Worm (Caenorhabditis elegans) whole organism, L4 larva: ENCODE measurements around the gene rnf-113.
A peak's percentile ranks its signal among the peaks of the same experiment; 100 is the strongest.
"Not testable (repeated sequence)": the region's sequence is repeated elsewhere in the genome, so short reads cannot be mapped to it uniquely, and the experiment has no call there.

Experiments
- D1046.2 ChIP-seq: fragments of 200-800 bp; sonication (Bioruptor generic); IDR thresholded peaks from 2 replicates; pipeline ENCODE4 v1.3.6; 2022; ENCODE audit warnings: missing genetic modification characterization, missing compliant biosample characterization
- F10B5.3 ChIP-seq: sonication (generic microtip); optimal IDR thresholded peaks from 2 replicates; lab custom pipeline; 2016; ENCODE audit warnings: mild to moderate bottlenecking, missing genetic modification characterization, missing compliant biosample characterization
- F49E8.2 ChIP-seq: sonication (generic microtip); optimal IDR thresholded peaks from 2 replicates; lab custom pipeline; 2016; ENCODE audit warnings: missing compliant biosample characterization, mild to moderate bottlenecking, missing genetic modification characterization, borderline replicate concordance
- T26A8.4 ChIP-seq: fragments of 200-800 bp; sonication (Bioruptor generic); IDR thresholded peaks from 2 replicates; pipeline ENCODE4 v1.3.6; 2022; ENCODE audit warnings: missing genetic modification characterization, missing compliant biosample characterization
- Y105C5A.15 ChIP-seq: fragments of 200-800 bp; sonication (Bioruptor generic); IDR thresholded peaks from 2 replicates; pipeline ENCODE4 v1.3.6; 2022; ENCODE audit warnings: missing genetic modification characterization, missing compliant biosample characterization
- Y5F2A.4 ChIP-seq: fragments of 200-800 bp; sonication (Bioruptor generic); optimal IDR thresholded peaks from 2 replicates; lab custom pipeline; 2018; ENCODE audit warnings: mild to moderate bottlenecking, missing genetic modification characterization, missing compliant biosample characterization
- Y75B8A.6 ChIP-seq: fragments of 200-800 bp; sonication (Bioruptor generic); IDR thresholded peaks from 2 replicates; pipeline ENCODE4 v1.3.6; 2022; ENCODE audit warnings: missing genetic modification reagents, missing genetic modification characterization, missing compliant biosample characterization
- arid-1 ChIP-seq: fragments of 200-800 bp; sonication (Bioruptor generic); conservative IDR thresholded peaks from 2 replicates; pipeline ENCODE4 v1.3.6; 2022; ENCODE audit warnings: missing genetic modification reagents, missing genetic modification characterization, missing compliant biosample characterization
- ceh-28 ChIP-seq: fragments of 150-350 bp; optimal IDR thresholded peaks from 2 replicates; lab custom pipeline; 2014; ENCODE audit warnings: missing biosample characterization, missing genetic modification reagents, missing genetic modification characterization
- ceh-32 ChIP-seq: sonication (generic microtip); optimal IDR thresholded peaks from 2 replicates; lab custom pipeline; 2016; ENCODE audit warnings: mild to moderate bottlenecking, missing genetic modification characterization, missing compliant biosample characterization; ENCODE audit not compliant: poor library complexity
- ctbp-1 ChIP-seq: fragments of 200-800 bp; sonication (Bioruptor generic); IDR thresholded peaks from 2 replicates; pipeline ENCODE4 v1.3.6; 2022; ENCODE audit warnings: missing genetic modification reagents, missing genetic modification characterization, missing compliant biosample characterization
- daf-12 ChIP-seq: fragments of 150-350 bp; optimal IDR thresholded peaks from 2 replicates; lab custom pipeline; 2014; ENCODE audit warnings: missing biosample characterization, missing genetic modification reagents, missing genetic modification characterization
- dmd-8 ChIP-seq: fragments of 200-800 bp; sonication (Bioruptor generic); IDR thresholded peaks from 2 replicates; pipeline ENCODE4 v1.3.6; 2022; ENCODE audit warnings: missing genetic modification characterization, missing compliant biosample characterization
- dpl-1 ChIP-seq: fragments of 150-350 bp; optimal IDR thresholded peaks from 2 replicates; lab custom pipeline; 2014; ENCODE audit warnings: missing biosample characterization, missing genetic modification reagents, missing genetic modification characterization
- egl-43 ChIP-seq: fragments of 200-800 bp; sonication (Bioruptor generic); IDR thresholded peaks from 2 replicates; pipeline ENCODE4 v1.3.6; 2022; ENCODE audit warnings: missing genetic modification reagents, missing genetic modification characterization, missing compliant biosample characterization
- hlh-11 ChIP-seq: fragments of 200-800 bp; sonication (Bioruptor generic); optimal IDR thresholded peaks from 2 replicates; lab custom pipeline; 2018; ENCODE audit warnings: mild to moderate bottlenecking, missing genetic modification characterization, missing compliant biosample characterization
- lin-15B ChIP-seq: fragments of 150-350 bp; sonication (generic microtip); optimal IDR thresholded peaks from 3 replicates; lab custom pipeline; 2014; ENCODE audit warnings: missing biosample characterization, missing genetic modification characterization
- lin-29 ChIP-seq: fragments of 200-800 bp; sonication (Bioruptor generic); IDR thresholded peaks from 2 replicates; pipeline ENCODE4 v1.3.6; 2022; ENCODE audit warnings: missing genetic modification reagents, missing genetic modification characterization, missing compliant biosample characterization
- lin-38 ChIP-seq: fragments of 200-800 bp; sonication (Bioruptor generic); IDR thresholded peaks from 2 replicates; pipeline ENCODE4 v1.3.6; 2022; ENCODE audit warnings: missing genetic modification reagents, missing genetic modification characterization, missing compliant biosample characterization
- lsy-2 ChIP-seq, 2 experiments: fragments of 150-350 bp in 1 of 2; sonication (generic microtip) in 1 of 2; optimal IDR thresholded peaks; 2 replicates each; lab custom pipeline; 2014 to 2017; ENCODE audit warnings: missing biosample characterization in 2 of 2, missing genetic modification characterization in 2 of 2
- mxl-2 ChIP-seq: fragments of 200-800 bp; sonication (Bioruptor generic); conservative IDR thresholded peaks from 2 replicates; pipeline ENCODE4 v1.3.6; 2022; ENCODE audit warnings: missing genetic modification reagents, missing genetic modification characterization, missing compliant biosample characterization
- nhr-111 ChIP-seq: fragments of 200-800 bp; sonication (Bioruptor generic); optimal IDR thresholded peaks from 2 replicates; lab custom pipeline; 2018; ENCODE audit warnings: mild to moderate bottlenecking, missing genetic modification characterization, missing compliant biosample characterization
- nhr-25 ChIP-seq: sonication (generic microtip); optimal IDR thresholded peaks from 2 replicates; lab custom pipeline; 2017; ENCODE audit warnings: missing genetic modification characterization, mild to moderate bottlenecking, missing compliant biosample characterization, antibody characterized with exemption, moderate library complexity, borderline replicate concordance; ENCODE audit not compliant: insufficient read depth
- nhr-41 ChIP-seq: fragments of 200-800 bp; sonication (Bioruptor generic); IDR thresholded peaks from 2 replicates; pipeline ENCODE4 v1.3.6; 2022; ENCODE audit warnings: missing genetic modification reagents, missing genetic modification characterization, missing compliant biosample characterization
- nhr-42 ChIP-seq: fragments of 200-800 bp; sonication (Bioruptor generic); IDR thresholded peaks from 2 replicates; pipeline ENCODE4 v1.3.6; 2022; ENCODE audit warnings: missing genetic modification characterization, missing compliant biosample characterization
- pha-4 ChIP-seq, 2 experiments: fragments of 150-350 bp in 1 of 2; fragments of 200-800 bp in 1 of 2; sonication (Bioruptor generic) in 1 of 2; IDR thresholded peaks in 1 of 2; optimal IDR thresholded peaks in 1 of 2; 2 replicates each; pipeline versions ENCODE4 v1.3.6 to Lab custom; 2014 to 2022; ENCODE audit warnings: missing genetic modification characterization in 2 of 2, missing genetic modification reagents in 2 of 2, missing biosample characterization in 1 of 2, missing compliant biosample characterization in 1 of 2
- php-3 ChIP-seq: fragments of 200-800 bp; sonication (Bioruptor generic); IDR thresholded peaks from 2 replicates; pipeline ENCODE4 v1.3.6; 2022; ENCODE audit warnings: missing genetic modification reagents, missing genetic modification characterization, missing compliant biosample characterization
- saeg-2 ChIP-seq: fragments of 200-800 bp; sonication (Bioruptor generic); IDR thresholded peaks from 2 replicates; pipeline ENCODE4 v1.3.6; 2022; ENCODE audit warnings: missing genetic modification reagents, missing genetic modification characterization, missing compliant biosample characterization
- sdz-12 ChIP-seq: fragments of 200-800 bp; sonication (Bioruptor generic); optimal IDR thresholded peaks from 2 replicates; lab custom pipeline; 2018; ENCODE audit warnings: mild to moderate bottlenecking, missing genetic modification characterization, missing compliant biosample characterization
- skn-1 ChIP-seq: fragments of 150-350 bp; optimal IDR thresholded peaks from 2 replicates; lab custom pipeline; 2014; ENCODE audit warnings: missing biosample characterization, missing genetic modification characterization
- snpc-1.2 ChIP-seq: fragments of 200-800 bp; sonication (Bioruptor generic); IDR thresholded peaks from 2 replicates; pipeline ENCODE4 v1.3.6; 2022; ENCODE audit warnings: missing genetic modification reagents, missing genetic modification characterization, missing compliant biosample characterization
- tag-97 ChIP-seq: fragments of 200-800 bp; sonication (Bioruptor generic); IDR thresholded peaks from 2 replicates; pipeline ENCODE4 v1.3.6; 2022; ENCODE audit warnings: missing genetic modification characterization, missing compliant biosample characterization
- tra-1 ChIP-seq: fragments of 200-800 bp; sonication (Bioruptor generic); IDR thresholded peaks from 2 replicates; pipeline ENCODE4 v1.3.6; 2022; ENCODE audit warnings: missing genetic modification reagents, missing genetic modification characterization, missing compliant biosample characterization
- unc-39 ChIP-seq: sonication (generic microtip); optimal IDR thresholded peaks from 2 replicates; lab custom pipeline; 2017; ENCODE audit warnings: missing biosample characterization, missing genetic modification characterization
- unc-62 ChIP-seq, 3 experiments: fragments of 150-350 bp in 1 of 3; sonication (generic microtip); optimal IDR thresholded peaks in 2 of 3; peaks in 1 of 3; 1 replicate in 1 of 3; 2 replicates in 2 of 3; lab custom pipeline; 2014 to 2017; ENCODE audit warnings: missing biosample characterization in 3 of 3, missing genetic modification characterization in 3 of 3, missing genetic modification reagents in 3 of 3, missing genotype in 1 of 3
- zfp-3 ChIP-seq: fragments of 200-800 bp; sonication (Bioruptor generic); conservative IDR thresholded peaks from 2 replicates; pipeline ENCODE4 v1.3.6; 2022; ENCODE audit warnings: missing genetic modification reagents, missing genetic modification characterization, missing compliant biosample characterization

The rnf-113 gene

DNA sequence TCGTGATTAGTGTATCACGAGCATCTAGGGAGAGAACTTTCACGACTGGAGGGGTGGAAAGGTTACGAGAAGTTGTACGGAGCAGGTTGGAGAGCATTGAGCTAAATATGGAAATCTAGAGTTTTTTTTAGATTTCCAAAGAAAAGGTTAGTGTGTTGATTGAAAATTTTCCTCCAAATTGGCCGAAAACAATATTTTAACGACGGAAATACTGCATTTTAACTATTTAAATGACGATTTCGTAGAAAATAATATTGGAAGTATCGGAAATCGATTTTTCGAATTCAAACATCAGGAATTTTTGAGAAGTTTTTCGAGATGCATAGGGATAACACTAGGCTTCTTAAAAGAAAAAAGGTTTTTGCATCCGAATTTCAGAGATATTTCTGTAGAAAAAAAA, 982 bp upstream of the rnf-113 start, which contains the start of gene K01G5.10:
Gene K01G5.10 (minus strand): TSS at position 101 of the 400 bp plus-strand sequence.
- no peak for TF ChIP-seq nhr-25 (tag; lab: Kevin White, UChicago)
- no peak for TF ChIP-seq tra-1 (GFP tag; lab: Robert Waterston, UW)
- no peak for TF ChIP-seq lin-15B (tag; lab: Kevin White, UChicago)
- TF ChIP-seq zfp-3 (GFP tag; lab: Robert Waterston, UW) = no peak
- no peak for TF ChIP-seq lin-29 (GFP tag; lab: Robert Waterston, UW)

DNA sequence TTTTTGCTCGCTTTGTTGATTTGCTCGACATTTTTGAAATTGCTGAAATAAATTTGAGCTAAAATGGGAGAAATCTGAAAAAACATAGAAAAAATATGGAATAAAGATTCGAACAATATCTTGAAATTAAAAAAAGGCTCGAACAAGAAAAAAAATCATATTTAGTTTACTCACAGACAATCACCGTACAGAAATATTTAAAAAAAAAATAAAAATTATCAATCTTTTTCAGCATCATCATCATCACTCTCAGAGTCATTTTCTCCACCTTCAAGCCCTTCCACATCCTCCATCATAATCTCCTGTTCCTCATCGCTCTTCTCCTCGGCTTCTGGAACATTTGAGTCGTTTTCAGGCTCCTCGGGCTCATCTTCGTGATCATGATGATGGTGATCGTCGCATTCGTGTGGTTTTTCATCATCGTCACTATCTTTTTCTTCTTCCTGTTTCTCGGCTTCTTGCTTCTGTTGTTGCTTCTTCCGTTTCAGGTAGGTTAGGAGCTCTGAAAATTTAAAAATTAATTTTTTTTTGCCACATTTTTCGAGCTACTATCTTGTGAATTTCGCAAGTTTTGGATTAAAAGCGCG, 1.9 kb downstream of the rnf-113 start, which contains the start of gene hpl-2:
Gene hpl-2 (minus strand): TSS at position 51 of the 587 bp plus-strand sequence.
- TF ChIP-seq saeg-2 (GFP tag; lab: Robert Waterston, UW) (no peak), dpl-1 (GFP tag; lab: Kevin White, UChicago) (no peak), lin-15B (tag; lab: Kevin White, UChicago) (no peak), nhr-41 (GFP tag; lab: Robert Waterston, UW) (no peak), lin-38 (GFP tag; lab: Robert Waterston, UW) (no peak), daf-12 (tag; lab: Kevin White, UChicago) (no peak), Y75B8A.6 (GFP tag; lab: Robert Waterston, UW) (no peak), tra-1 (GFP tag; lab: Robert Waterston, UW) (no peak), D1046.2 (GFP tag; lab: Robert Waterston, UW) (no peak), skn-1 (tag; lab: Kevin White, UChicago) (no peak), unc-62 (GFP tag; optimal IDR thresholded peaks at IDR 0.05 in 1 of 2; lab: Kevin White, UChicago) (no peak), unc-62 (tag; optimal IDR thresholded peaks at IDR 0.05; lab: Kevin White, UChicago) (no peak), Y105C5A.15 (GFP tag; lab: Robert Waterston, UW) (no peak), sdz-12 (GFP tag; lab: Kevin White, UChicago) (no peak), Y5F2A.4 (no peak), pha-4 (GFP tag; IDR thresholded peaks at IDR 0.05; lab: Robert Waterston, UW) (no peak), pha-4 (tag; optimal IDR thresholded peaks at IDR 0.05; lab: Kevin White, UChicago) (no peak)
- TF ChIP-seq, all 104 proteins: peak for 0

DNA sequence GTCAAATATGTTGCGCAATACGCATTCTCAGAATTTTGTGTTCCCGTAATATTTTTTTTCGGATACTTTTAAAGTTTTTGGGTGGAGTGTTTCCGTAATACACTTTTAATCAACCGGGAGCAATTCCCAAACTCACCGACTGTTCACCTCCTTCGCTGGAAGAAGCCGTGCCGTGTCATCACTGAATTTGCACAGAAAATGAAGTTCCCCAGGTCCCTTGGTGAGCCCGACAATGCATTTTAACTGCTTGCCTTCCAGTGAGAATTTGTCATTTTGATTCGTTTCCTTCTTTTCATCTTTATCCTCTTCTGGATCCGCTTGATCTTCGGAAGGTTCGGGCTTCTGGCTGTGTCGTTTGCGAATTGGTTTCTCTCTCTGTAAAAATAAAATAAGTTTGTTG, 3.1 kb downstream of the rnf-113 start:
- TF ChIP-seq D1046.2 (GFP tag; lab: Robert Waterston, UW) (no peak), php-3 (GFP tag; lab: Robert Waterston, UW) (no peak), ceh-32 (tag; lab: Kevin White, UChicago) (no peak), ctbp-1 (no peak), nhr-111 (GFP tag; lab: Kevin White, UChicago) (no peak), F10B5.3 (tag; lab: Kevin White, UChicago) (no peak), tag-97 (GFP tag; lab: Robert Waterston, UW) (no peak), mxl-2 (GFP tag; lab: Robert Waterston, UW) (no peak), Y75B8A.6 (GFP tag; lab: Robert Waterston, UW) (no peak), dmd-8 (GFP tag; lab: Robert Waterston, UW) (no peak), nhr-42 (GFP tag; lab: Robert Waterston, UW) (no peak), hlh-11 (tag; lab: Kevin White, UChicago) (no peak), unc-39 (tag; lab: Kevin White, UChicago) (no peak), dpl-1 (GFP tag; lab: Kevin White, UChicago) (no peak), nhr-25 (tag; lab: Kevin White, UChicago) (no peak), lsy-2 (tag; optimal IDR thresholded peaks at IDR 0.05; lab: Kevin White, UChicago) (no peak), Y5F2A.4 (no peak), ceh-28 (tag; lab: Kevin White, UChicago) (no peak)

DNA sequence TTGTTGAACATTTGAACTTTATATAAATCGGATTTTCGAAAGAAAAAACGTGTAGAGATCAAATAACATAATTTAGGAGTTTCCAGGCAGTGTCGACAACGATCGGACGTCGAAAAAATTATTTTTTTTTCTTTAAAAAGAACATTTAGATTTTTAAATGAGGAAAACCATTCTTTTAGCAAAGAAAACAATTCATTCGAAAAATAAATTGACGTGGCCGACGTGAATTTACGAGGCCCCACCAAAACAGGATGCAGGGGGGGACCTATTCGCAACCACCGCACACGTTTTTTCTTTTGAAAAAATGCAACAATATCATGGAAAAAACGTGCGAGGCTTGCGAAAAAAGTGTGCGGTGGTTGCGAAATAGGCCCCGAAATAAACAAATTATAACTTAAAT, 7.4 kb downstream of the rnf-113 start, which contains the start of gene enu-3.6:
Gene enu-3.6 (plus strand): TSS at position 392 of the 400 bp plus-strand sequence.
- 0 out of 2 replicates have a peak, but pooled peaks have one; percentile 17 for TF ChIP-seq snpc-1.2
- TF ChIP-seq T26A8.4 (GFP tag; lab: Robert Waterston, UW) = 0 out of 2 replicates have a peak, but pooled peaks have one; percentile 21
- 0 out of 2 replicates have a peak, but pooled peaks have one; percentile 40 for TF ChIP-seq egl-43 (GFP tag; lab: Robert Waterston, UW)
- TF ChIP-seq lin-38 (GFP tag; lab: Robert Waterston, UW) = peak; percentile 63
- TF ChIP-seq pha-4 (GFP tag; IDR thresholded peaks at IDR 0.05; lab: Robert Waterston, UW) = peak; percentile 52; the same call in 1 of the 2 replicates
- not testable (repeated sequence) for TF ChIP-seq pha-4 (tag; optimal IDR thresholded peaks at IDR 0.05; lab: Kevin White, UChicago)
- TF ChIP-seq arid-1 (GFP tag; lab: Robert Waterston, UW) = 0 out of 2 replicates have a peak, but pooled peaks have one; percentile 62
- TF ChIP-seq F49E8.2 (tag; lab: Kevin White, UChicago) = peak; percentile 7
